Fruit fly (Drosophila melanogaster): ENCODE results near the gene CG17350.
A peak's percentile ranks its signal among the peaks of the same experiment; 100 is the strongest.

CG17350 gene

dm6 chr2L:19361632-19362142, 19.0 kb upstream of the CG17350 start (continued):
- TF ChIP-seq tio (GFP tag; optimal IDR thresholded peaks at IDR 0.05) (no peak), CG33557 (GFP tag; optimal IDR thresholded peaks at IDR 0.05) (no peak), phol (tag; optimal IDR thresholded peaks at IDR 0.05) (peak; percentile 31), lola (GFP tag; optimal IDR thresholded peaks at IDR 0.05) (peak in 1 of 3 experiments; percentile 11), CG11504 (tag; optimal IDR thresholded peaks at IDR 0.05) (peak; percentile 40), CG15269 (tag; optimal IDR thresholded peaks at IDR 0.05) (no peak), nmo (GFP tag; optimal IDR thresholded peaks at IDR 0.05) (peak; percentile 32), unpg (GFP tag; optimal IDR thresholded peaks at IDR 0.05) (peak; percentile 5), CG2678 (tag; optimal IDR thresholded peaks at IDR 0.05) (peak; percentile 9), bigmax (GFP tag; optimal IDR thresholded peaks at IDR 0.05) (no peak), zfh1 (GFP tag; IDR thresholded peaks at IDR 0.05) (0 out of 3 replicates have a peak, but pooled peaks have one; percentile 17), az2 (GFP tag; optimal IDR thresholded peaks at IDR 0.05) (peak; percentile 2), eyg (GFP tag; optimal IDR thresholded peaks at IDR 0.05) (no peak), Trl (optimal IDR thresholded peaks at IDR 0.05) (peak in 1 of 2 experiments; percentile 7), Trl (GFP tag; optimal IDR thresholded peaks at IDR 0.05) (no peak), nom (GFP tag; optimal IDR thresholded peaks at IDR 0.05) (peak; percentile 16), PHDP (tag; optimal IDR thresholded peaks at IDR 0.05) (peak; percentile 24), sens (GFP tag) (peak; percentile 80), cwo (GFP tag; optimal IDR thresholded peaks at IDR 0.05) (no peak), CG6854 (GFP tag; optimal IDR thresholded peaks at IDR 0.05) (no peak), CG10366 (GFP tag; IDR thresholded peaks at IDR 0.05) (no peak), bsh (GFP tag; optimal IDR thresholded peaks at IDR 0.05) (peak; percentile 1 to 17)

DNA sequence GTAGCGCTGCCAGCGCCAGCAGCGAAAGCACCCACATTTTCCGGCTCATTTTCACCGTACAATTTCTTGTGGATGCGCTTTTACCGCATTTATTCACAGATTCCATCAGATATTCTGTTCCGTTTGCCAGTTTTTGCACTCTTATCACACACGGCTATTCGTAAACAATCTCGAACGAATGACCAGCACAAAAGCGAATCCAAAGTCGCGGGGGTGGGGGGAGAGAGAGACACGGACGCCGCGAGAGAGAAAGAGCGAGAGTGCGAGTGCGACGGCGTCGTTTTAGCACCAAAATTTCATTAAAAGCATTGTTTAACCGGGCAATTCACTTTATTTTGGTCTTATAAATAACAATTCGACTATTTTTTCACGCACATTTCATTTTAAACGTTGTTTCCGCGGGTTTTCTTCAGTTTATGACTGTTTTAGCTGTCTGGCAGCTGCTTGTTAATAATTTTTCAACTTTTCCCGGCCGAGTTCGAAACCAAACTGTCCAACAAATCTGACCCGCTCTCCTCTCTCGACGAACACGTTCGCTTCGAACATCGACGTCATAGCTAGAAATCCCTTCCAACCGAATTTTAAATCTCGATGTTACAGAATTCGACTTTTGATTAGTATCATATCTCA, 17.9 kb upstream of the CG17350 start, which contains the start of gene dnt:
Gene dnt, minus strand, starts transcription at position 494 of the 630 bp plus-strand sequence.
- no peak for TF ChIP-seq pum (GFP tag; optimal IDR thresholded peaks at IDR 0.05)
- no peak for TF ChIP-seq CG2199 (GFP tag; IDR thresholded peaks at IDR 0.05)
- TF ChIP-seq stc (GFP tag; IDR thresholded peaks at IDR 0.05) = peak; percentile 48
- no peak for TF ChIP-seq CG3281 (GFP tag; optimal IDR thresholded peaks at IDR 0.05)
- TF ChIP-seq CG6175 (GFP tag; IDR thresholded peaks at IDR 0.05) = no peak
- no peak for TF ChIP-seq amos (GFP tag; IDR thresholded peaks at IDR 0.05; ENCODE audit: partially characterized antibody)
- no peak for TF ChIP-seq CG13296 (GFP tag; optimal IDR thresholded peaks at IDR 0.05)
- no peak for TF ChIP-seq dimm (GFP tag; IDR thresholded peaks at IDR 0.05)
- TF ChIP-seq grn (GFP tag; optimal IDR thresholded peaks at IDR 0.05) = no peak
- no peak for TF ChIP-seq Rx (GFP tag; IDR thresholded peaks at IDR 0.05)
- TF ChIP-seq Jarid2 (GFP tag; optimal IDR thresholded peaks at IDR 0.05) = peak; percentile 72
- TF ChIP-seq D19B (GFP tag; optimal IDR thresholded peaks at IDR 0.05) = no peak
- TF ChIP-seq CG12104 (GFP tag; optimal IDR thresholded peaks at IDR 0.05) = no peak
- no peak for TF ChIP-seq Six4 (GFP tag; optimal IDR thresholded peaks at IDR 0.05)
- TF ChIP-seq Dfd (GFP tag; optimal IDR thresholded peaks at IDR 0.05) = no peak
- peak; percentile 43 for TF ChIP-seq hkb (optimal IDR thresholded peaks at IDR 0.05)
- no peak for TF ChIP-seq hkb (GFP tag; IDR thresholded peaks at IDR 0.05)
- no peak for TF ChIP-seq HLH54F (GFP tag; optimal IDR thresholded peaks at IDR 0.05)
- TF ChIP-seq ranshi (GFP tag; IDR thresholded peaks at IDR 0.05) = no peak
- no peak for TF ChIP-seq CG7745 (tag; optimal IDR thresholded peaks at IDR 0.05)
- TF ChIP-seq B-H2 (GFP tag; optimal IDR thresholded peaks at IDR 0.05) = no peak
- TF ChIP-seq CG13123 (GFP tag; optimal IDR thresholded peaks at IDR 0.05) = no peak
- TF ChIP-seq Xrp1 (GFP tag; IDR thresholded peaks at IDR 0.05) = no peak
- no peak for TF ChIP-seq insv (GFP tag; optimal IDR thresholded peaks at IDR 0.05)
- no peak for TF ChIP-seq CG9215 (GFP tag; IDR thresholded peaks at IDR 0.05)
- no peak for TF ChIP-seq CG8359 (GFP tag; optimal IDR thresholded peaks at IDR 0.05; ENCODE audit: borderline replicate concordance)
- no peak for TF ChIP-seq CG12769 (tag; optimal IDR thresholded peaks at IDR 0.05)
- TF ChIP-seq CG1602 (GFP tag; optimal IDR thresholded peaks at IDR 0.05) = no peak
- TF ChIP-seq CG1233 (GFP tag; optimal IDR thresholded peaks at IDR 0.05) = no peak
